Worm (Caenorhabditis elegans): Measurements from ENCODE around the gene epg-3.
A peak's percentile ranks its signal among the peaks of the same experiment; 100 is the strongest.

Gene epg-3

ce11 chrIII:12932776-12933175, 1.7 kb upstream of the epg-3 start:
- peak; percentile 27 for TF ChIP-seq elt-2 (tag; optimal IDR thresholded peaks at IDR 0.05)
- TF ChIP-seq unc-39 (tag; optimal IDR thresholded peaks at IDR 0.05) = no peak

ce11 chrIII:12942307-12942706, 7.8 kb downstream of the epg-3 start, which contains the start of gene unc-25:
Gene unc-25 (plus strand): TSS chrIII:12942651.
- TF ChIP-seq lin-39 (tag; optimal IDR thresholded peaks at IDR 0.05) (peak; percentile 57), nhr-11 (tag; optimal IDR thresholded peaks at IDR 0.05) (no peak), nfya-1 (tag; optimal IDR thresholded peaks at IDR 0.05; ENCODE audit: insufficient read depth) (peak; percentile 16), unc-39 (tag; optimal IDR thresholded peaks at IDR 0.05) (no peak)

- TF ChIP-seq nhr-12 (tag; optimal IDR thresholded peaks at IDR 0.05) (no peak), nfya-1 (tag; optimal IDR thresholded peaks at IDR 0.05; ENCODE audit: insufficient read depth) (peak; percentile 96)
These were observed 9.5 kb downstream of the epg-3 start for ce11 chrIII:12944064-12944463.

- TF ChIP-seq unc-62 (GFP tag; optimal IDR thresholded peaks at IDR 0.05) (no peak), fos-1 (tag; optimal IDR thresholded peaks at IDR 0.05) (no peak), nhr-67 (tag; optimal IDR thresholded peaks at IDR 0.05) (no peak), skn-1 (tag; optimal IDR thresholded peaks at IDR 0.05) (no peak), sea-2 (GFP tag; optimal IDR thresholded peaks at IDR 0.05) (no peak), mdl-1 (tag; optimal IDR thresholded peaks at IDR 0.05) (no peak), nhr-237 (tag; optimal IDR thresholded peaks at IDR 0.05) (no peak), hmg-11 (tag; optimal IDR thresholded peaks at IDR 0.05) (no peak), elt-2 (tag; optimal IDR thresholded peaks at IDR 0.05) (no peak), egl-27 (tag; optimal IDR thresholded peaks at IDR 0.05) (no peak), zag-1 (tag; optimal IDR thresholded peaks at IDR 0.05) (no peak), ztf-4 (tag; optimal IDR thresholded peaks at IDR 0.05) (no peak), nhr-28 (tag; optimal IDR thresholded peaks at IDR 0.05) (no peak), nhr-25 (tag; optimal IDR thresholded peaks at IDR 0.05) (no peak), elt-3 (tag; optimal IDR thresholded peaks at IDR 0.05) (no peak), ztf-11 (tag; optimal IDR thresholded peaks at IDR 0.05) (no peak), unc-39 (tag; optimal IDR thresholded peaks at IDR 0.05) (no peak), jun-1 (tag; optimal IDR thresholded peaks at IDR 0.05) (no peak)
These were observed 10.6 kb downstream of the epg-3 start for ce11 chrIII:12945072-12945471.

ce11 chrIII:12951362-12952228, 17.1 kb downstream of the epg-3 start, which contains the start of gene Y39E4A.1:
Gene Y39E4A.1 (plus strand): TSS chrIII:12951412.
- peak; percentile 99 for TF ChIP-seq ceh-28 (tag; optimal IDR thresholded peaks at IDR 0.05)
- no peak for TF ChIP-seq sea-2 (GFP tag; optimal IDR thresholded peaks at IDR 0.05)

ce11 chrIII:12952615-12953014, 18.1 kb downstream of the epg-3 start:
- no peak for TF ChIP-seq ztf-11 (tag; optimal IDR thresholded peaks at IDR 0.05)
- TF ChIP-seq ceh-28 (tag; optimal IDR thresholded peaks at IDR 0.05) = peak; percentile 98
- no peak for TF ChIP-seq mml-1 (tag; optimal IDR thresholded peaks at IDR 0.05)
- no peak for TF ChIP-seq nfya-1 (tag; optimal IDR thresholded peaks at IDR 0.05; ENCODE audit: insufficient read depth)

ce11 chrIII:12959286-12959685, 24.8 kb downstream of the epg-3 start:
- TF ChIP-seq jun-1 (tag; optimal IDR thresholded peaks at IDR 0.05) (peak; percentile 42), elt-2 (tag; optimal IDR thresholded peaks at IDR 0.05) (peak; percentile 90), zag-1 (tag; optimal IDR thresholded peaks at IDR 0.05) (no peak), pqm-1 (tag; optimal IDR thresholded peaks at IDR 0.05) (peak; percentile 39)

ce11 chrIII:12960705-12961104, 26.2 kb downstream of the epg-3 start:
- TF ChIP-seq pqm-1 (tag; optimal IDR thresholded peaks at IDR 0.05) (peak; percentile 60), jun-1 (tag; optimal IDR thresholded peaks at IDR 0.05) (peak; percentile 18), R02D3.7 (tag; optimal IDR thresholded peaks at IDR 0.05) (no peak), pha-4 (tag; optimal IDR thresholded peaks at IDR 0.05) (peak; percentile 52), nhr-77 (tag; optimal IDR thresholded peaks at IDR 0.05) (no peak), elt-2 (tag; optimal IDR thresholded peaks at IDR 0.05) (peak; percentile 81)
